Worm (Caenorhabditis elegans) whole organism, L4 larva: ENCODE measurements around the gene bli-2.
A peak's percentile ranks its signal among the peaks of the same experiment; 100 is the strongest.

Experiments
- F26F4.8 ChIP-seq: fragments of 200-800 bp; sonication (Bioruptor generic); conservative IDR thresholded peaks from 2 replicates; pipeline ENCODE4 v1.3.6; 2022; ENCODE audit warnings: missing genetic modification characterization, missing compliant biosample characterization
- F44E2.7 ChIP-seq: fragments of 200-800 bp; sonication (Bioruptor generic); IDR thresholded peaks from 2 replicates; pipeline ENCODE4 v2.1.2; 2022; ENCODE audit warnings: missing genetic modification characterization, missing compliant biosample characterization
- F49E8.2 ChIP-seq: sonication (generic microtip); optimal IDR thresholded peaks from 2 replicates; lab custom pipeline; 2016; ENCODE audit warnings: missing compliant biosample characterization, mild to moderate bottlenecking, missing genetic modification characterization, borderline replicate concordance
- Y5F2A.4 ChIP-seq: fragments of 200-800 bp; sonication (Bioruptor generic); optimal IDR thresholded peaks from 2 replicates; lab custom pipeline; 2018; ENCODE audit warnings: mild to moderate bottlenecking, missing genetic modification characterization, missing compliant biosample characterization
- Y75B8A.6 ChIP-seq: fragments of 200-800 bp; sonication (Bioruptor generic); IDR thresholded peaks from 2 replicates; pipeline ENCODE4 v1.3.6; 2022; ENCODE audit warnings: missing genetic modification reagents, missing genetic modification characterization, missing compliant biosample characterization
- ZK337.2 ChIP-seq: fragments of 200-800 bp; sonication (Bioruptor generic); IDR thresholded peaks from 2 replicates; pipeline ENCODE4 v1.3.6; 2022; ENCODE audit warnings: missing genetic modification reagents, missing genetic modification characterization, missing compliant biosample characterization
- attf-4 ChIP-seq: sonication (generic microtip); optimal IDR thresholded peaks from 3 replicates; lab custom pipeline; 2017; ENCODE audit warnings: missing biosample characterization, missing genetic modification characterization
- ceh-20 ChIP-seq: fragments of 200-800 bp; sonication (Bioruptor generic); IDR thresholded peaks from 2 replicates; pipeline ENCODE4 v1.3.6; 2022; ENCODE audit warnings: missing genetic modification reagents, missing genetic modification characterization, missing compliant biosample characterization
- ceh-28 ChIP-seq: fragments of 150-350 bp; optimal IDR thresholded peaks from 2 replicates; lab custom pipeline; 2014; ENCODE audit warnings: missing biosample characterization, missing genetic modification reagents, missing genetic modification characterization
- ceh-44 ChIP-seq: fragments of 200-800 bp; sonication (Bioruptor generic); IDR thresholded peaks from 2 replicates; pipeline ENCODE4 v1.3.6; 2022; ENCODE audit warnings: missing genetic modification reagents, missing genetic modification characterization, missing compliant biosample characterization
- ces-1 ChIP-seq: fragments of 150-350 bp; sonication (generic microtip); optimal IDR thresholded peaks from 4 replicates; lab custom pipeline; 2014; ENCODE audit warnings: missing biosample characterization, missing genetic modification reagents, missing genetic modification characterization
- cey-2 ChIP-seq: sonication (generic microtip); optimal IDR thresholded peaks from 3 replicates; lab custom pipeline; 2017; ENCODE audit warnings: missing genetic modification characterization, mild to moderate bottlenecking, missing compliant biosample characterization, antibody characterized with exemption, borderline replicate concordance; ENCODE audit not compliant: insufficient read depth
- daf-12 ChIP-seq: fragments of 150-350 bp; optimal IDR thresholded peaks from 2 replicates; lab custom pipeline; 2014; ENCODE audit warnings: missing biosample characterization, missing genetic modification reagents, missing genetic modification characterization
- daf-19 ChIP-seq: fragments of 200-800 bp; sonication (Bioruptor generic); conservative IDR thresholded peaks from 2 replicates; pipeline ENCODE4 v1.3.6; 2022; ENCODE audit warnings: missing genetic modification characterization, missing compliant biosample characterization
- dmd-6 ChIP-seq: fragments of 200-800 bp; sonication (Bioruptor generic); IDR thresholded peaks from 2 replicates; pipeline ENCODE4 v1.3.6; 2022; ENCODE audit warnings: missing genetic modification reagents, missing genetic modification characterization, missing compliant biosample characterization
- dmd-8 ChIP-seq: fragments of 200-800 bp; sonication (Bioruptor generic); IDR thresholded peaks from 2 replicates; pipeline ENCODE4 v1.3.6; 2022; ENCODE audit warnings: missing genetic modification characterization, missing compliant biosample characterization
- dmd-9 ChIP-seq: fragments of 200-800 bp; sonication (Bioruptor generic); IDR thresholded peaks from 2 replicates; pipeline ENCODE4 v1.3.6; 2022; ENCODE audit warnings: missing genetic modification reagents, missing genetic modification characterization, missing compliant biosample characterization
- dpl-1 ChIP-seq: fragments of 150-350 bp; optimal IDR thresholded peaks from 2 replicates; lab custom pipeline; 2014; ENCODE audit warnings: missing biosample characterization, missing genetic modification reagents, missing genetic modification characterization
- egl-27 ChIP-seq: sonication (generic microtip); optimal IDR thresholded peaks from 3 replicates; lab custom pipeline; 2017; ENCODE audit warnings: missing biosample characterization, missing genetic modification reagents, missing genetic modification characterization
- egl-43 ChIP-seq: fragments of 200-800 bp; sonication (Bioruptor generic); IDR thresholded peaks from 2 replicates; pipeline ENCODE4 v1.3.6; 2022; ENCODE audit warnings: missing genetic modification reagents, missing genetic modification characterization, missing compliant biosample characterization
- fos-1 ChIP-seq: fragments of 150-350 bp; optimal IDR thresholded peaks from 2 replicates; lab custom pipeline; 2014; ENCODE audit warnings: missing biosample characterization, missing genetic modification characterization
- gei-8 ChIP-seq: fragments of 200-800 bp; sonication (Bioruptor generic); optimal IDR thresholded peaks from 2 replicates; lab custom pipeline; 2018; ENCODE audit warnings: mild to moderate bottlenecking, missing genetic modification characterization, missing compliant biosample characterization
- hlh-11 ChIP-seq: fragments of 200-800 bp; sonication (Bioruptor generic); optimal IDR thresholded peaks from 2 replicates; lab custom pipeline; 2018; ENCODE audit warnings: mild to moderate bottlenecking, missing genetic modification characterization, missing compliant biosample characterization
- hlh-30 ChIP-seq: sonication (generic microtip); optimal IDR thresholded peaks from 2 replicates; lab custom pipeline; 2017; ENCODE audit warnings: antibody characterized with exemption, mild to moderate bottlenecking, missing genetic modification characterization, missing compliant biosample characterization; ENCODE audit not compliant: insufficient read depth
- hmg-1.1 ChIP-seq: fragments of 200-800 bp; sonication (Bioruptor generic); IDR thresholded peaks from 2 replicates; pipeline ENCODE4 v1.3.6; 2022; ENCODE audit warnings: missing genetic modification reagents, missing genetic modification characterization, missing compliant biosample characterization
- jun-1 ChIP-seq: fragments of 150-350 bp; optimal IDR thresholded peaks from 2 replicates; lab custom pipeline; 2014; ENCODE audit warnings: missing biosample characterization, missing genetic modification reagents, missing genetic modification characterization
- lim-7 ChIP-seq: fragments of 200-800 bp; sonication (Bioruptor generic); IDR thresholded peaks from 2 replicates; pipeline ENCODE4 v1.3.6; 2022; ENCODE audit warnings: missing genetic modification characterization, missing compliant biosample characterization
- lin-1 ChIP-seq: fragments of 200-800 bp; sonication (Bioruptor generic); IDR thresholded peaks from 2 replicates; pipeline ENCODE4 v1.3.6; 2022; ENCODE audit warnings: missing genetic modification reagents, missing genetic modification characterization, missing compliant biosample characterization
- lin-38 ChIP-seq: fragments of 200-800 bp; sonication (Bioruptor generic); IDR thresholded peaks from 2 replicates; pipeline ENCODE4 v1.3.6; 2022; ENCODE audit warnings: missing genetic modification reagents, missing genetic modification characterization, missing compliant biosample characterization
- lin-39 ChIP-seq: fragments of 150-350 bp; optimal IDR thresholded peaks from 2 replicates; lab custom pipeline; 2014; ENCODE audit warnings: missing biosample characterization, missing genetic modification reagents, missing genetic modification characterization
- lir-3 ChIP-seq: sonication (generic microtip); optimal IDR thresholded peaks from 2 replicates; lab custom pipeline; 2016; ENCODE audit warnings: mild to moderate bottlenecking, missing genetic modification characterization, missing compliant biosample characterization
- lsy-2 ChIP-seq, 2 experiments: fragments of 150-350 bp in 1 of 2; sonication (generic microtip) in 1 of 2; optimal IDR thresholded peaks; 2 replicates each; lab custom pipeline; 2014 to 2017; ENCODE audit warnings: missing biosample characterization in 2 of 2, missing genetic modification characterization in 2 of 2
- mxl-3 ChIP-seq: fragments of 200-800 bp; sonication (Bioruptor generic); optimal IDR thresholded peaks from 2 replicates; lab custom pipeline; 2018; ENCODE audit warnings: mild to moderate bottlenecking, missing genetic modification characterization, missing compliant biosample characterization
- nhr-11 ChIP-seq: fragments of 150-350 bp; optimal IDR thresholded peaks from 2 replicates; lab custom pipeline; 2014; ENCODE audit warnings: missing biosample characterization, missing genetic modification characterization
- nhr-111 ChIP-seq: fragments of 200-800 bp; sonication (Bioruptor generic); optimal IDR thresholded peaks from 2 replicates; lab custom pipeline; 2018; ENCODE audit warnings: mild to moderate bottlenecking, missing genetic modification characterization, missing compliant biosample characterization
- nhr-28 ChIP-seq: fragments of 150-350 bp; optimal IDR thresholded peaks from 2 replicates; lab custom pipeline; 2014; ENCODE audit warnings: missing biosample characterization, missing genetic modification characterization
- nhr-6 ChIP-seq: fragments of 150-350 bp; optimal IDR thresholded peaks from 2 replicates; lab custom pipeline; 2014; ENCODE audit warnings: missing biosample characterization, missing genetic modification characterization
- nhr-77 ChIP-seq: fragments of 150-350 bp; optimal IDR thresholded peaks from 2 replicates; lab custom pipeline; 2014; ENCODE audit warnings: missing biosample characterization, missing genetic modification characterization
- pha-4 ChIP-seq, 2 experiments: fragments of 150-350 bp in 1 of 2; fragments of 200-800 bp in 1 of 2; sonication (Bioruptor generic) in 1 of 2; IDR thresholded peaks in 1 of 2; optimal IDR thresholded peaks in 1 of 2; 2 replicates each; pipeline versions ENCODE4 v1.3.6 to Lab custom; 2014 to 2022; ENCODE audit warnings: missing genetic modification characterization in 2 of 2, missing genetic modification reagents in 2 of 2, missing biosample characterization in 1 of 2, missing compliant biosample characterization in 1 of 2
- saeg-2 ChIP-seq: fragments of 200-800 bp; sonication (Bioruptor generic); IDR thresholded peaks from 2 replicates; pipeline ENCODE4 v1.3.6; 2022; ENCODE audit warnings: missing genetic modification reagents, missing genetic modification characterization, missing compliant biosample characterization
- sdz-12 ChIP-seq: fragments of 200-800 bp; sonication (Bioruptor generic); optimal IDR thresholded peaks from 2 replicates; lab custom pipeline; 2018; ENCODE audit warnings: mild to moderate bottlenecking, missing genetic modification characterization, missing compliant biosample characterization
- skn-1 ChIP-seq: fragments of 150-350 bp; optimal IDR thresholded peaks from 2 replicates; lab custom pipeline; 2014; ENCODE audit warnings: missing biosample characterization, missing genetic modification characterization
- spr-1 ChIP-seq: sonication (generic microtip); optimal IDR thresholded peaks from 2 replicates; lab custom pipeline; 2016; ENCODE audit warnings: mild to moderate bottlenecking, missing genetic modification characterization, missing compliant biosample characterization
- tra-1 ChIP-seq: fragments of 200-800 bp; sonication (Bioruptor generic); IDR thresholded peaks from 2 replicates; pipeline ENCODE4 v1.3.6; 2022; ENCODE audit warnings: missing genetic modification reagents, missing genetic modification characterization, missing compliant biosample characterization
- unc-130 ChIP-seq: sonication (generic microtip); optimal IDR thresholded peaks from 2 replicates; lab custom pipeline; 2016; ENCODE audit warnings: missing genetic modification reagents, missing genetic modification characterization, missing compliant biosample characterization
- unc-39 ChIP-seq: sonication (generic microtip); optimal IDR thresholded peaks from 2 replicates; lab custom pipeline; 2017; ENCODE audit warnings: missing biosample characterization, missing genetic modification characterization
- vab-7 ChIP-seq: fragments of 200-800 bp; sonication (Bioruptor generic); IDR thresholded peaks from 2 replicates; pipeline ENCODE4 v1.3.6; 2022; ENCODE audit warnings: missing genetic modification reagents, missing genetic modification characterization, missing compliant biosample characterization
- zag-1 ChIP-seq: fragments of 150-350 bp; optimal IDR thresholded peaks from 2 replicates; lab custom pipeline; 2014; ENCODE audit warnings: missing biosample characterization, missing genetic modification characterization
- zip-11 ChIP-seq: fragments of 200-800 bp; sonication (Bioruptor generic); IDR thresholded peaks from 2 replicates; pipeline ENCODE4 v1.3.6; 2022; ENCODE audit warnings: missing genetic modification characterization, missing compliant biosample characterization
- ztf-7 ChIP-seq: fragments of 150-350 bp; optimal IDR thresholded peaks from 2 replicates; lab custom pipeline; 2014; ENCODE audit warnings: missing biosample characterization, missing genetic modification characterization

bli-2 gene

ce11 chrII:5661735-5662177 is 9.5 kb upstream of the bli-2 start (continued):
- TF ChIP-seq lin-38 (GFP tag; lab: Robert Waterston, UW) (peak; percentile 89), egl-27 (peak; percentile 78), spr-1 (peak; percentile 91), ces-1 (GFP tag; lab: Kevin White, UChicago) (no peak), dpl-1 (peak; percentile 37), F44E2.7 (GFP tag; lab: Robert Waterston, UW) (peak; percentile 94), lin-1 (GFP tag; lab: Robert Waterston, UW) (peak; percentile 98), nhr-77 (tag; lab: Kevin White, UChicago) (peak; percentile 79), hlh-11 (tag; lab: Kevin White, UChicago) (peak; percentile 87), Y5F2A.4 (GFP tag; lab: Kevin White, UChicago) (peak; percentile 81), fos-1 (no peak), skn-1 (peak; percentile 62), lin-39 (tag; lab: Kevin White, UChicago) (no peak), zag-1 (tag; lab: Kevin White, UChicago) (peak; percentile 44), F49E8.2 (tag; lab: Kevin White, UChicago) (peak; percentile 88), jun-1 (peak; percentile 33), egl-43 (peak; percentile 99), gei-8 (GFP tag; lab: Kevin White, UChicago) (peak; percentile 97), dmd-8 (GFP tag; lab: Robert Waterston, UW) (peak; percentile 98), unc-130 (peak; percentile 76), unc-39 (tag; lab: Kevin White, UChicago) (no peak), vab-7 (GFP tag; lab: Robert Waterston, UW) (peak; percentile 97), dmd-9 (GFP tag; lab: Robert Waterston, UW) (peak; percentile 80), dmd-6 (GFP tag; lab: Robert Waterston, UW) (peak; percentile 90), F26F4.8 (peak; percentile 57; the same call in 1 of the 2 replicates), attf-4 (tag; lab: Kevin White, UChicago) (no peak), Y75B8A.6 (peak; percentile 98), nhr-28 (tag; lab: Kevin White, UChicago) (peak; percentile 55), nhr-111 (GFP tag; lab: Kevin White, UChicago) (peak; percentile 99), hmg-1.1 (GFP tag; lab: Robert Waterston, UW) (peak; percentile 97), tra-1 (peak; percentile 97), ceh-20 (GFP tag; lab: Robert Waterston, UW) (peak; percentile 96), cey-2 (tag; lab: Kevin White, UChicago) (no peak), ztf-7 (tag; lab: Kevin White, UChicago) (peak; percentile 9), lir-3 (tag; lab: Kevin White, UChicago) (peak; percentile 72), ceh-44 (GFP tag; lab: Robert Waterston, UW) (peak; percentile 34; the same call in 1 of the 2 replicates), hlh-30 (tag; lab: Kevin White, UChicago) (peak; percentile 89), nhr-6 (tag; lab: Kevin White, UChicago) (peak; percentile 40), lim-7 (GFP tag; lab: Robert Waterston, UW) (peak; percentile 95), daf-19 (GFP tag; lab: Robert Waterston, UW) (0 out of 2 replicates have a peak, but pooled peaks have one; percentile 51), ZK337.2 (peak; percentile 88), sdz-12 (GFP tag; lab: Kevin White, UChicago) (peak; percentile 100), mxl-3 (GFP tag; lab: Kevin White, UChicago) (peak; percentile 88), zip-11 (peak; percentile 67; the same call in 1 of the 2 replicates), saeg-2 (GFP tag; lab: Robert Waterston, UW) (peak; percentile 95), ceh-28 (tag; lab: Kevin White, UChicago) (peak; percentile 76), lsy-2 (tag; optimal IDR thresholded peaks at IDR 0.05; lab: Kevin White, UChicago) (peak; percentile 86 to 89), nhr-11 (peak; percentile 81), daf-12 (tag; lab: Kevin White, UChicago) (no peak), pha-4 (GFP tag; IDR thresholded peaks at IDR 0.05; lab: Robert Waterston, UW) (peak; percentile 98), pha-4 (tag; optimal IDR thresholded peaks at IDR 0.05; lab: Kevin White, UChicago) (no peak)
